Fruit fly (Drosophila melanogaster) whole organism, embryonic: ENCODE measurements around the gene Piezo.

Experiments
- Adf1 ChIP-seq: fragments of 200-800 bp; sonication (Bioruptor generic); IDR thresholded peaks from 2 replicates; pipeline ENCODE4 v1.3.6; 2022; ENCODE audit warnings: missing biosample characterization, missing genetic modification characterization
- Asciz ChIP-seq: fragments of 200-800 bp; sonication (Bioruptor generic); optimal IDR thresholded peaks from 2 replicates; lab custom pipeline; 2017; ENCODE audit warnings: missing biosample characterization, mild to moderate bottlenecking, missing genetic modification characterization, missing genetic modification reagents
- Bdp1 ChIP-seq: fragments of 200-800 bp; sonication (Bioruptor generic); optimal IDR thresholded peaks from 3 replicates; lab custom pipeline; 2016; ENCODE audit warnings: missing biosample characterization, missing genetic modification characterization
- Bgb ChIP-seq: fragments of 200-800 bp; sonication (Bioruptor generic); IDR thresholded peaks from 2 replicates; pipeline ENCODE4 v1.3.6; 2022; ENCODE audit warnings: missing biosample characterization, missing genetic modification characterization; ENCODE audit not compliant: partially characterized antibody
- CG11456 ChIP-seq: fragments of 200-800 bp; sonication (Bioruptor generic); IDR thresholded peaks from 3 replicates; pipeline ENCODE4 v1.3.6; 2022; ENCODE audit warnings: missing biosample characterization, missing genetic modification characterization
- CG11723 ChIP-seq: fragments of 200-800 bp; sonication (Bioruptor generic); optimal IDR thresholded peaks from 2 replicates; lab custom pipeline; 2017; ENCODE audit warnings: missing biosample characterization, mild to moderate bottlenecking, missing genetic modification characterization
- CG1602 ChIP-seq: fragments of 200-800 bp; sonication (Bioruptor generic); optimal IDR thresholded peaks from 3 replicates; lab custom pipeline; 2016; ENCODE audit warnings: missing biosample characterization, missing genetic modification characterization
- CG16813 ChIP-seq: fragments of 200-800 bp; sonication (Bioruptor generic); IDR thresholded peaks from 3 replicates; pipeline ENCODE4 v1.3.6; 2022; ENCODE audit warnings: missing biosample characterization, missing genetic modification characterization; ENCODE audit not compliant: partially characterized antibody
- CG18619 ChIP-seq: fragments of 200-800 bp; sonication (Bioruptor generic); optimal IDR thresholded peaks from 3 replicates; lab custom pipeline; 2017; ENCODE audit warnings: missing biosample characterization, mild to moderate bottlenecking, missing genetic modification characterization
- CG18764 ChIP-seq: fragments of 200-800 bp; sonication (Bioruptor generic); optimal IDR thresholded peaks from 3 replicates; lab custom pipeline; 2016; ENCODE audit warnings: missing biosample characterization, missing genetic modification characterization
- CG2712 ChIP-seq: fragments of 200-800 bp; optimal IDR thresholded peaks from 3 replicates; lab custom pipeline; 2019; ENCODE audit warnings: missing biosample characterization, mild to moderate bottlenecking, missing genetic modification characterization, moderate library complexity
- CG3163 ChIP-seq: fragments of 200-800 bp; sonication (Bioruptor generic); optimal IDR thresholded peaks from 3 replicates; lab custom pipeline; 2016; ENCODE audit warnings: missing biosample characterization, missing genetic modification characterization
- CG3281 ChIP-seq: fragments of 200-800 bp; sonication (Bioruptor generic); optimal IDR thresholded peaks from 3 replicates; lab custom pipeline; 2017; ENCODE audit warnings: missing biosample characterization, mild to moderate bottlenecking, missing genetic modification characterization
- CG34422 ChIP-seq: fragments of 200-800 bp; sonication (Bioruptor generic); IDR thresholded peaks from 3 replicates; pipeline ENCODE4 v1.3.6; 2022; ENCODE audit warnings: missing biosample characterization, missing genetic modification characterization
- CG4707 ChIP-seq: fragments of 200-800 bp; sonication (Bioruptor generic); optimal IDR thresholded peaks from 2 replicates; lab custom pipeline; 2018; ENCODE audit warnings: missing biosample characterization, mild to moderate bottlenecking, missing genetic modification characterization, moderate library complexity
- CG5180 ChIP-seq: fragments of 200-800 bp; sonication (Bioruptor generic); optimal IDR thresholded peaks from 3 replicates; lab custom pipeline; 2017; ENCODE audit warnings: missing biosample characterization, missing genetic modification characterization, mild to moderate bottlenecking, moderate library complexity, missing genetic modification reagents
- CG6272 ChIP-seq: fragments of 200-800 bp; sonication (Bioruptor generic); IDR thresholded peaks from 2 replicates; pipeline ENCODE4 v1.3.6; 2022; ENCODE audit warnings: missing biosample characterization, missing genetic modification characterization
- CG6683 ChIP-seq: fragments of 200-800 bp; sonication (Bioruptor generic); optimal IDR thresholded peaks from 2 replicates; lab custom pipeline; 2017; ENCODE audit warnings: missing biosample characterization, mild to moderate bottlenecking, missing genetic modification characterization, missing genetic modification reagents
- CG6791 ChIP-seq: fragments of 200-800 bp; sonication (Bioruptor generic); IDR thresholded peaks from 3 replicates; pipeline ENCODE4 v1.3.6; 2022; ENCODE audit warnings: missing biosample characterization, missing genetic modification characterization; ENCODE audit not compliant: partially characterized antibody
- CG9727 ChIP-seq: fragments of 200-800 bp; sonication (Bioruptor generic); optimal IDR thresholded peaks from 3 replicates; lab custom pipeline; 2017; ENCODE audit warnings: missing biosample characterization, mild to moderate bottlenecking, missing genetic modification characterization
- Camta ChIP-seq: fragments of 200-800 bp; sonication (Bioruptor generic); optimal IDR thresholded peaks from 2 replicates; lab custom pipeline; 2016; ENCODE audit warnings: missing biosample characterization, missing genetic modification characterization
- CrebB ChIP-seq: fragments of 200-800 bp; sonication (Bioruptor generic); optimal IDR thresholded peaks from 3 replicates; lab custom pipeline; 2018; ENCODE audit warnings: missing biosample characterization, mild to moderate bottlenecking, missing genetic modification characterization
- D ChIP-seq, 2 experiments: fragments of 200-800 bp in 1 of 2; fragments of >200 bp in 1 of 2; sonication (Bioruptor generic) in 1 of 2; optimal IDR thresholded peaks; 2 replicates in 1 of 2; 3 replicates in 1 of 2; lab custom pipeline; 2017; ENCODE audit warnings: mild to moderate bottlenecking in 1 of 2, missing biosample characterization in 1 of 2, missing genetic modification characterization in 1 of 2, missing genetic modification reagents in 1 of 2
- D19B ChIP-seq: fragments of 200-800 bp; sonication (Bioruptor generic); optimal IDR thresholded peaks from 2 replicates; lab custom pipeline; 2017; ENCODE audit warnings: missing biosample characterization, mild to moderate bottlenecking, missing genetic modification characterization
- Doc2 ChIP-seq: fragments of 200-800 bp; sonication (Bioruptor generic); IDR thresholded peaks from 2 replicates; pipeline ENCODE4 v1.3.6; 2022; ENCODE audit warnings: missing biosample characterization, missing genetic modification characterization
- Hr78 ChIP-seq, 2 experiments: fragments of 200-800 bp in 1 of 2; fragments of >200 bp in 1 of 2; sonication (Bioruptor generic) in 1 of 2; optimal IDR thresholded peaks; 2 replicates each; lab custom pipeline; 2017 to 2019; ENCODE audit warnings: missing biosample characterization in 2 of 2, missing genetic modification characterization in 2 of 2, mild to moderate bottlenecking in 1 of 2, moderate library complexity in 1 of 2
- Med ChIP-seq: fragments of 200-800 bp; sonication (Bioruptor generic); peaks from one replicate; lab custom pipeline; 2016; ENCODE audit warnings: missing biosample characterization, missing genetic modification characterization, mild to moderate bottlenecking, inconsistent platforms, moderate library complexity
- Mes4 ChIP-seq: fragments of 200-800 bp; sonication (Bioruptor generic); optimal IDR thresholded peaks from 2 replicates; lab custom pipeline; 2016; ENCODE audit warnings: missing biosample characterization, missing genetic modification characterization
- NC2α ChIP-seq: fragments of 200-800 bp; sonication (Bioruptor generic); optimal IDR thresholded peaks from 2 replicates; lab custom pipeline; 2016; ENCODE audit warnings: missing biosample characterization, missing genetic modification characterization
- Nf-YB ChIP-seq: fragments of 200-800 bp; sonication (Bioruptor generic); optimal IDR thresholded peaks from 3 replicates; lab custom pipeline; 2019; ENCODE audit warnings: missing biosample characterization, mild to moderate bottlenecking, missing genetic modification characterization, moderate library complexity
- Optix ChIP-seq: fragments of 200-800 bp; sonication (Bioruptor generic); IDR thresholded peaks from 3 replicates; pipeline ENCODE4 v1.3.6; 2022; ENCODE audit warnings: missing biosample characterization, missing genetic modification characterization
- Poxn ChIP-seq: fragments of 200-800 bp; sonication (Bioruptor generic); IDR thresholded peaks from 2 replicates; pipeline ENCODE4 v1.3.6; 2022; ENCODE audit warnings: missing biosample characterization, missing genetic modification characterization
- Side ChIP-seq: fragments of 200-800 bp; sonication (Bioruptor generic); optimal IDR thresholded peaks from 2 replicates; lab custom pipeline; 2016; ENCODE audit warnings: missing biosample characterization, missing genetic modification characterization
- Xrp1 ChIP-seq: fragments of 200-800 bp; sonication (Bioruptor generic); IDR thresholded peaks from 2 replicates; pipeline ENCODE4 v1.3.6; 2022; ENCODE audit warnings: missing biosample characterization, missing genetic modification characterization
- abd-A ChIP-seq: fragments of 200-800 bp; sonication (Bioruptor generic); optimal IDR thresholded peaks from 3 replicates; lab custom pipeline; 2019; ENCODE audit warnings: missing biosample characterization, mild to moderate bottlenecking, missing genetic modification characterization, moderate library complexity
- dysf ChIP-seq: fragments of 200-800 bp; sonication (Bioruptor generic); IDR thresholded peaks from 3 replicates; pipeline ENCODE4 v1.3.6; 2022; ENCODE audit warnings: missing biosample characterization, missing genetic modification characterization
- fd102C ChIP-seq: fragments of 200-800 bp; sonication (Bioruptor generic); optimal IDR thresholded peaks from 2 replicates; lab custom pipeline; 2018; ENCODE audit warnings: missing biosample characterization, mild to moderate bottlenecking, missing genetic modification characterization, moderate library complexity
- ftz-f1 ChIP-seq: fragments of 200-800 bp; sonication (Bioruptor generic); optimal IDR thresholded peaks from 2 replicates; lab custom pipeline; 2016; ENCODE audit warnings: missing biosample characterization, missing genetic modification characterization
- her ChIP-seq: fragments of 200-800 bp; sonication (Bioruptor generic); optimal IDR thresholded peaks from 2 replicates; lab custom pipeline; 2016; ENCODE audit warnings: missing biosample characterization, missing genetic modification characterization
- hth ChIP-seq: fragments of >200 bp; optimal IDR thresholded peaks from 2 replicates; lab custom pipeline; 2017; ENCODE audit warnings: inconsistent platforms
- p53 ChIP-seq: fragments of 200-800 bp; sonication (Bioruptor generic); optimal IDR thresholded peaks from 2 replicates; lab custom pipeline; 2016; ENCODE audit warnings: missing biosample characterization, missing genetic modification characterization
- pho ChIP-seq: fragments of 200-800 bp; sonication (Bioruptor generic); optimal IDR thresholded peaks from 2 replicates; lab custom pipeline; 2016; ENCODE audit warnings: missing biosample characterization, missing genetic modification characterization
- pita ChIP-seq: fragments of 200-800 bp; sonication (Bioruptor generic); optimal IDR thresholded peaks from 2 replicates; lab custom pipeline; 2017; ENCODE audit warnings: missing biosample characterization, mild to moderate bottlenecking, missing genetic modification characterization
- pros ChIP-seq: fragments of 200-800 bp; sonication (Bioruptor generic); optimal IDR thresholded peaks from 3 replicates; lab custom pipeline; 2019; ENCODE audit warnings: missing biosample characterization, mild to moderate bottlenecking, missing genetic modification characterization, moderate library complexity
- sens ChIP-seq: fragments of 200-800 bp; sonication (Bioruptor generic); peaks from one replicate; lab custom pipeline; 2016; ENCODE audit warnings: missing biosample characterization, missing genetic modification characterization
- sens-2 ChIP-seq: fragments of 200-800 bp; sonication (Bioruptor generic); IDR thresholded peaks from 2 replicates; pipeline ENCODE4 v1.3.6; 2022; ENCODE audit warnings: missing biosample characterization, missing genetic modification characterization
- shn ChIP-seq: fragments of 200-800 bp; sonication (Bioruptor generic); optimal IDR thresholded peaks from 3 replicates; lab custom pipeline; 2016; ENCODE audit warnings: missing biosample characterization, missing genetic modification characterization
- tup ChIP-seq: fragments of 200-800 bp; sonication (Bioruptor generic); optimal IDR thresholded peaks from 2 replicates; lab custom pipeline; 2016; ENCODE audit warnings: missing biosample characterization, mild to moderate bottlenecking, missing genetic modification characterization, moderate library complexity
- vvl ChIP-seq: fragments of 200-800 bp; sonication (Bioruptor generic); IDR thresholded peaks from 2 replicates; pipeline ENCODE4 v1.3.6; 2022; ENCODE audit warnings: missing biosample characterization, missing genetic modification characterization
- wor ChIP-seq: fragments of 200-800 bp; sonication (Bioruptor generic); IDR thresholded peaks from 2 replicates; pipeline ENCODE4 v1.3.6; 2022; ENCODE audit warnings: missing biosample characterization, missing genetic modification characterization

Piezo gene

DNA sequence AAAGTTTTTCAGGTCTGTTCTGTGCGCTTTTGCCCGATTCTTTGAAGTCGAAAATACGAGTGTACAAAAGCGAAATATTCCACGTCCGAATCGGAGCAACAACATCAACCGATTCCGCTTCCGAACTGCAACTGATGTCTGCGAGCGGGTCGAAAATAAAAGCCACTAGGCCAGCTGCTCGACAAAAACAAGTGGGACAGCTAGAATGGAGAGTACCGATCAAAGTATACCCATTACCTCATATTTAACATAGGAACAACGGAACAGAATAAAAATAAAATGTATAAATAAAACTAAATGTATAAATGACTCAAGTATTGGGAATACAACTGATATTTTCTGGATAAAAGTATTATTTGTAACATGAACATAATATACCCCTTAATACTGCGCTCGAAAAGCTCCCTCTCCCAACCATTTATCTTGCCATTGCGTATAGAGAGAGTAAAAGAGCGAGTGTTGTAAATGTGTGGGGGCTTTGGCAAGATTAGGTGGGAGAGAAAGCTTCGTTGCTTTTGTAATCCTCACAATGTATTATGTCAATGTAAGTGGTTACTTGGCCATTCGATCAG lies 42.2 kb downstream of the Piezo start, which contains the start of gene SLC5A11 (continued):
- TF ChIP-seq CG34422: peak; percentile 97
- peak; percentile 80 for TF ChIP-seq Adf1
- no peak for TF ChIP-seq fd102C (GFP tag; lab: Kevin White, UChicago)
- peak; percentile 22 for TF ChIP-seq NC2α (GFP tag; lab: Kevin White, UChicago)
- TF ChIP-seq sens-2 (GFP tag; lab: Robert Waterston, UW): peak; percentile 95
- peak; percentile 97 for TF ChIP-seq tup (GFP tag; lab: Kevin White, UChicago)
- TF ChIP-seq D19B (GFP tag; lab: Kevin White, UChicago): peak; percentile 100
- TF ChIP-seq shn (GFP tag; lab: Kevin White, UChicago): peak; percentile 56
- peak; percentile 99 for TF ChIP-seq vvl (GFP tag; lab: Robert Waterston, UW)
- peak; percentile 84 for TF ChIP-seq sens (GFP tag; lab: Kevin White, UChicago)
- TF ChIP-seq Hr78 (GFP tag; optimal IDR thresholded peaks at IDR 0.05; lab: Kevin White, UChicago): peak in 1 of 2 experiments; percentile 86
- TF ChIP-seq pita: no peak
- peak; percentile 99 for TF ChIP-seq dysf (GFP tag; lab: Robert Waterston, UW)
- no peak for TF ChIP-seq ftz-f1
- TF ChIP-seq Bdp1 (GFP tag; lab: Kevin White, UChicago): peak; percentile 40
- TF ChIP-seq wor: peak; percentile 82
- peak; percentile 96 for TF ChIP-seq CG11456 (GFP tag; lab: Robert Waterston, UW)
- peak; percentile 88 for TF ChIP-seq CG18764
- TF ChIP-seq CG4707 (GFP tag; lab: Kevin White, UChicago): peak; percentile 81
- TF ChIP-seq hth (lab: Kevin White, UChicago): no peak
- peak; percentile 68; the same call in 2 of the 3 replicates for TF ChIP-seq Optix (GFP tag; lab: Robert Waterston, UW)
- peak; percentile 87 for TF ChIP-seq Doc2
- TF ChIP-seq pros (GFP tag; lab: Kevin White, UChicago): peak; percentile 83
- TF ChIP-seq pho: peak; percentile 52
- TF ChIP-seq Poxn (GFP tag; lab: Robert Waterston, UW): peak; percentile 32; the same call in 1 of the 2 replicates
- no peak for TF ChIP-seq CG6791 (GFP tag; lab: Robert Waterston, UW)
- TF ChIP-seq CG2712: peak; percentile 98
- TF ChIP-seq CG3281 (GFP tag; lab: Kevin White, UChicago): peak; percentile 96
- peak; percentile 87 for TF ChIP-seq her (GFP tag; lab: Kevin White, UChicago)
- peak; percentile 38; the same call in 1 of the 2 replicates for TF ChIP-seq Bgb (GFP tag; lab: Robert Waterston, UW)
- no peak for TF ChIP-seq D (optimal IDR thresholded peaks at IDR 0.05; lab: Kevin White, UChicago)
- TF ChIP-seq D (GFP tag; optimal IDR thresholded peaks at IDR 0.05; lab: Kevin White, UChicago): peak; percentile 98
- peak; percentile 88 for TF ChIP-seq p53
- peak; percentile 46 for TF ChIP-seq CG3163 (GFP tag; lab: Kevin White, UChicago)
- peak; percentile 58 for TF ChIP-seq Side (GFP tag; lab: Kevin White, UChicago)
- peak; percentile 96 for TF ChIP-seq Asciz
- TF ChIP-seq CG18619 (GFP tag; lab: Kevin White, UChicago): peak; percentile 92
- no peak for TF ChIP-seq CG16813 (GFP tag; lab: Robert Waterston, UW)
- TF ChIP-seq CG11723 (GFP tag; lab: Kevin White, UChicago): peak; percentile 95
- peak; percentile 85 for TF ChIP-seq Nf-YB
- TF ChIP-seq CrebB (tag; lab: Kevin White, UChicago): peak; percentile 94
- peak; percentile 91 for TF ChIP-seq Camta (GFP tag; lab: Kevin White, UChicago)
- TF ChIP-seq Med (GFP tag; lab: Kevin White, UChicago): peak; percentile 100
- peak; percentile 88 for TF ChIP-seq CG1602
- TF ChIP-seq CG9727 (GFP tag; lab: Kevin White, UChicago): peak; percentile 99
- TF ChIP-seq CG5180 (GFP tag; lab: Kevin White, UChicago): peak; percentile 91
- TF ChIP-seq Xrp1: peak; percentile 97
- peak; percentile 93 for TF ChIP-seq CG6272 (GFP tag; lab: Robert Waterston, UW)
- TF ChIP-seq abd-A (tag; lab: Kevin White, UChicago): peak; percentile 92
- TF ChIP-seq Mes4 (GFP tag; lab: Kevin White, UChicago): no peak
- peak; percentile 95 for TF ChIP-seq CG6683 (GFP tag; lab: Kevin White, UChicago)
